Worm (Caenorhabditis elegans) whole organism, mixed stage, embryonic: ENCODE results near the gene fbxa-3.
"Not testable (repeated sequence)": the region's sequence is repeated elsewhere in the genome, so short reads cannot be mapped to it uniquely, and the experiment has no call there.

Experiments
- bed-3 ChIP-seq: fragments of 200-800 bp; sonication (Bioruptor generic); optimal IDR thresholded peaks from 3 replicates; lab custom pipeline; 2018; ENCODE audit warnings: mild to moderate bottlenecking, missing genetic modification characterization, moderate library complexity, missing compliant biosample characterization
- ceh-39 ChIP-seq: fragments of 150-350 bp; optimal IDR thresholded peaks from 2 replicates; lab custom pipeline; 2014; ENCODE audit warnings: missing biosample characterization, missing genetic modification characterization
- ceh-43 ChIP-seq: fragments of 200-800 bp; sonication (Bioruptor generic); optimal IDR thresholded peaks from 2 replicates; lab custom pipeline; 2018; ENCODE audit warnings: mild to moderate bottlenecking, missing genetic modification characterization, moderate library complexity, missing compliant biosample characterization
- cnd-1 ChIP-seq: fragments of 200-800 bp; sonication (Bioruptor generic); optimal IDR thresholded peaks from 2 replicates; lab custom pipeline; 2018; ENCODE audit warnings: mild to moderate bottlenecking, missing genetic modification characterization, missing compliant biosample characterization
- drap-1 ChIP-seq: fragments of 200-800 bp; sonication (Bioruptor generic); optimal IDR thresholded peaks from 3 replicates; lab custom pipeline; 2018; ENCODE audit warnings: mild to moderate bottlenecking, missing genetic modification characterization, missing compliant biosample characterization
- lin-13 ChIP-seq: fragments of 150-350 bp; optimal IDR thresholded peaks from 2 replicates; lab custom pipeline; 2014; ENCODE audit warnings: missing biosample characterization, missing genetic modification characterization
- lin-32 ChIP-seq: fragments of 200-800 bp; sonication (Bioruptor generic); optimal IDR thresholded peaks from 2 replicates; lab custom pipeline; 2018; ENCODE audit warnings: mild to moderate bottlenecking, missing genetic modification characterization, missing compliant biosample characterization
- mls-2 ChIP-seq: sonication (generic microtip); optimal IDR thresholded peaks from 2 replicates; lab custom pipeline; 2016; ENCODE audit warnings: mild to moderate bottlenecking, missing genetic modification characterization, moderate library complexity, missing compliant biosample characterization
- nhr-28 ChIP-seq: fragments of 150-350 bp; optimal IDR thresholded peaks from 2 replicates; lab custom pipeline; 2014; ENCODE audit warnings: missing biosample characterization, missing genetic modification characterization
- nhr-76 ChIP-seq: sonication (generic microtip); optimal IDR thresholded peaks from 2 replicates; lab custom pipeline; 2017; ENCODE audit warnings: missing biosample characterization, missing genetic modification characterization
- pha-4 ChIP-seq: fragments of 150-350 bp; optimal IDR thresholded peaks from 2 replicates; lab custom pipeline; 2018; ENCODE audit warnings: missing biosample characterization, missing genetic modification reagents, missing genetic modification characterization
- sptf-1 ChIP-seq: sonication (generic microtip); optimal IDR thresholded peaks from 2 replicates; lab custom pipeline; 2017; ENCODE audit warnings: mild to moderate bottlenecking, missing genetic modification characterization, moderate library complexity, missing compliant biosample characterization
- tbx-8 ChIP-seq: fragments of 200-800 bp; sonication (Bioruptor generic); optimal IDR thresholded peaks from 2 replicates; lab custom pipeline; 2018; ENCODE audit warnings: mild to moderate bottlenecking, missing genetic modification characterization, moderate library complexity, missing compliant biosample characterization
- unc-39 ChIP-seq: fragments of 150-350 bp; optimal IDR thresholded peaks from 2 replicates; lab custom pipeline; 2014; ENCODE audit warnings: missing biosample characterization, missing genetic modification characterization
- zip-8 ChIP-seq: fragments of 150-350 bp; optimal IDR thresholded peaks from 2 replicates; lab custom pipeline; 2014; ENCODE audit warnings: missing biosample characterization, missing genetic modification characterization
- ztf-11 ChIP-seq: fragments of 150-350 bp; optimal IDR thresholded peaks from 2 replicates; lab custom pipeline; 2014; ENCODE audit warnings: missing biosample characterization, missing genetic modification characterization

Gene fbxa-3

ce11 chrII:1775234-1775633 is 45.4 kb downstream of the fbxa-3 start, which contains the start of gene F36H5.14:
Gene F36H5.14 (plus strand): TSS chrII:1775534.
- TF ChIP-seq nhr-76 (tag; lab: Kevin White, UChicago); unc-39; tbx-8: not testable (repeated sequence)

- TF ChIP-seq drap-1 (GFP tag; lab: Kevin White, UChicago) (no peak), cnd-1 (tag; lab: Kevin White, UChicago) (no peak), bed-3 (GFP tag; lab: Kevin White, UChicago) (no peak), mls-2 (tag; lab: Kevin White, UChicago) (no peak), lin-13 (tag; lab: Kevin White, UChicago) (no peak), lin-32 (GFP tag; lab: Kevin White, UChicago) (no peak), ceh-43 (GFP tag; lab: Kevin White, UChicago) (no peak), nhr-28 (tag; lab: Kevin White, UChicago) (no peak), pha-4 (tag; lab: Kevin White, UChicago) (no peak), zip-8 (tag; lab: Kevin White, UChicago) (no peak), ceh-39 (tag; lab: Kevin White, UChicago) (no peak), ztf-11 (tag; lab: Kevin White, UChicago) (no peak)
Observed at ce11 chrII:1771785-1772184, 48.9 kb downstream of the fbxa-3 start, which contains the start of gene math-3. Gene math-3 (plus strand): TSS chrII:1772085.

ce11 chrII:1771347-1771746 is 49.3 kb downstream of the fbxa-3 start, which contains the start of gene math-26:
Gene math-26 (plus strand): TSS chrII:1771647.
- not testable (repeated sequence) for TF ChIP-seq tbx-8; mls-2 (tag; lab: Kevin White, UChicago); sptf-1 (tag; lab: Kevin White, UChicago)
